Fruit fly (Drosophila melanogaster): ENCODE data around the gene CG12025.

- no peak for TF ChIP-seq psq (optimal IDR thresholded peaks at IDR 0.05)
- TF ChIP-seq Dll (optimal IDR thresholded peaks at IDR 0.05) = no peak
These were observed 19.4 kb downstream of the CG12025 start, which contains the start of gene Aprt for dm6 chr3L:1884652-1885051.

Measured in whole organism.